Fruit fly (Drosophila melanogaster): Measurements from ENCODE around the gene Ziz.

Ziz gene

dm6 chr2L:7532644-7533324, 36.7 kb upstream of the Ziz start (continued):
- TF ChIP-seq crol (GFP tag; IDR thresholded peaks at IDR 0.05), result peak; percentile 65
- no peak for TF ChIP-seq CG4282 (GFP tag; optimal IDR thresholded peaks at IDR 0.05)
- no peak for TF ChIP-seq vfl (GFP tag; optimal IDR thresholded peaks at IDR 0.05)
- peak; percentile 75 for TF ChIP-seq zen (tag; optimal IDR thresholded peaks at IDR 0.05)
- TF ChIP-seq bab2 (GFP tag; optimal IDR thresholded peaks at IDR 0.05), result peak; percentile 25
- TF ChIP-seq CG15269 (tag; optimal IDR thresholded peaks at IDR 0.05), result no peak
- peak; percentile 23 for TF ChIP-seq CHES-1-like (GFP tag; optimal IDR thresholded peaks at IDR 0.05)
- 0 out of 2 replicates have a peak, but pooled peaks have one; percentile 25 for TF ChIP-seq HLH3B (GFP tag; IDR thresholded peaks at IDR 0.05)
- peak; percentile 72 for TF ChIP-seq CG15479 (GFP tag; optimal IDR thresholded peaks at IDR 0.05)
- no peak for TF ChIP-seq Mad (GFP tag; optimal IDR thresholded peaks at IDR 0.05)
- 0 out of 2 replicates have a peak, but pooled peaks have one; percentile 24 for TF ChIP-seq bbx (GFP tag; IDR thresholded peaks at IDR 0.05; ENCODE audit: partially characterized antibody)
- peak; percentile 25 for TF ChIP-seq Asciz (GFP tag; optimal IDR thresholded peaks at IDR 0.05)
- TF ChIP-seq stwl (tag; optimal IDR thresholded peaks at IDR 0.05), result peak; percentile 36
- TF ChIP-seq nmo (GFP tag; optimal IDR thresholded peaks at IDR 0.05), result peak; percentile 68
- TF ChIP-seq CG4424 (GFP tag; optimal IDR thresholded peaks at IDR 0.05), result peak; percentile 37
- peak; percentile 58; the same call in 2 of the 3 replicates for TF ChIP-seq row (GFP tag; IDR thresholded peaks at IDR 0.05)
- TF ChIP-seq ATbp (GFP tag; optimal IDR thresholded peaks at IDR 0.05), result peak; percentile 20
- TF ChIP-seq CG9727 (GFP tag; optimal IDR thresholded peaks at IDR 0.05), result peak; percentile 76
- peak; percentile 73 for TF ChIP-seq Spps (tag; optimal IDR thresholded peaks at IDR 0.05)
- peak; percentile 44 for TF ChIP-seq CG8388 (GFP tag; optimal IDR thresholded peaks at IDR 0.05)
- peak; percentile 34 for TF ChIP-seq CG30403 (GFP tag; optimal IDR thresholded peaks at IDR 0.05)
- TF ChIP-seq zfh1 (GFP tag; IDR thresholded peaks at IDR 0.05), result peak; percentile 71; the same call in 2 of the 3 replicates
- peak; percentile 10 for TF ChIP-seq CG17359 (tag; optimal IDR thresholded peaks at IDR 0.05)

dm6 chr2L:7530437-7531091, 34.5 kb upstream of the Ziz start:
- TF ChIP-seq CG2678 (tag; optimal IDR thresholded peaks at IDR 0.05) (peak; percentile 99), cato (GFP tag; optimal IDR thresholded peaks at IDR 0.05; ENCODE audit: borderline replicate concordance) (peak; percentile 95), Aef1 (GFP tag; IDR thresholded peaks at IDR 0.05) (peak; percentile 96), CG4404 (GFP tag; IDR thresholded peaks at IDR 0.05) (peak; percentile 98), sens-2 (GFP tag; IDR thresholded peaks at IDR 0.05) (peak; percentile 89), Eip74EF (GFP tag; optimal IDR thresholded peaks at IDR 0.05) (peak in 1 of 2 experiments; percentile 98), Optix (GFP tag; IDR thresholded peaks at IDR 0.05) (peak; percentile 95), Dip3 (GFP tag; optimal IDR thresholded peaks at IDR 0.05) (peak; percentile 65), CG14014 (GFP tag; IDR thresholded peaks at IDR 0.05) (peak; percentile 98), CG4617 (GFP tag; optimal IDR thresholded peaks at IDR 0.05; ENCODE audit: borderline replicate concordance) (peak; percentile 95), CG4854 (GFP tag; optimal IDR thresholded peaks at IDR 0.05) (peak; percentile 82), Antp (GFP tag; optimal IDR thresholded peaks at IDR 0.05) (peak; percentile 86), Gsc (GFP tag; IDR thresholded peaks at IDR 0.05) (no peak; the same call in 1 of the 2 replicates), prd (optimal IDR thresholded peaks at IDR 0.05) (no peak), prd (GFP tag; IDR thresholded peaks at IDR 0.05) (peak; percentile 98), CG9817 (tag; optimal IDR thresholded peaks at IDR 0.05) (peak; percentile 98), al (GFP tag; IDR thresholded peaks at IDR 0.05) (peak; percentile 96), CG7745 (tag; optimal IDR thresholded peaks at IDR 0.05) (peak; percentile 83), lbe (GFP tag; optimal IDR thresholded peaks at IDR 0.05) (peak; percentile 96), disco-r (GFP tag; optimal IDR thresholded peaks at IDR 0.05) (peak; percentile 55), NC2β (GFP tag; optimal IDR thresholded peaks at IDR 0.05) (peak; percentile 70), oc (tag; optimal IDR thresholded peaks at IDR 0.05) (peak; percentile 98), Oaz (GFP tag; IDR thresholded peaks at IDR 0.05) (peak; percentile 96), CG11456 (GFP tag; IDR thresholded peaks at IDR 0.05) (peak; percentile 94), CG7987 (GFP tag; optimal IDR thresholded peaks at IDR 0.05) (peak; percentile 95), salm (tag; optimal IDR thresholded peaks at IDR 0.05) (peak; percentile 98)

Measured in whole organism, embryonic.